Fruit fly (Drosophila melanogaster) S2 (cell line): ENCODE data around the gene Pebp1.

Experiments
- CG8478 ChIP-seq: fragments of >200 bp; optimal IDR thresholded peaks from 2 replicates; lab custom pipeline; 2018
- CTCF ChIP-seq, 2 experiments: fragments of >200 bp; optimal IDR thresholded peaks; 2 replicates each; lab custom pipeline; 2018

The Pebp1 gene

dm6 chr3R:22494523-22495309 lies 28.9 kb downstream of the Pebp1 start:
- TF ChIP-seq CG8478 (no peak), CTCF (optimal IDR thresholded peaks at IDR 0.05; lab: Kevin White, UChicago) (no peak)

dm6 chr3R:22497025-22497424 lies 31.2 kb downstream of the Pebp1 start, which contains the start of gene Octbeta1R:
TSS of gene Octbeta1R (plus strand) at chr3R:22497215.
- TF ChIP-seq CTCF (optimal IDR thresholded peaks at IDR 0.05; lab: Kevin White, UChicago) (no peak), CG8478 (no peak)

- TF ChIP-seq CG8478 (no peak), CTCF (optimal IDR thresholded peaks at IDR 0.05; lab: Kevin White, UChicago) (no peak)
Observed at dm6 chr3R:22503630-22504029, 37.8 kb downstream of the Pebp1 start.

- TF ChIP-seq CG8478 (no peak), CTCF (optimal IDR thresholded peaks at IDR 0.05; lab: Kevin White, UChicago) (no peak)
Observed at dm6 chr3R:22515384-22515783, 49.5 kb downstream of the Pebp1 start.
